Worm (Caenorhabditis elegans) whole organism, L1 larva: ENCODE results near the gene F21D9.2.

ENCODE experiments used
- aha-1 ChIP-seq: fragments of 150-350 bp; optimal IDR thresholded peaks from 2 replicates; lab custom pipeline; 2014; ENCODE audit warnings: missing biosample characterization, missing genetic modification characterization
- ceh-63 ChIP-seq: fragments of 200-800 bp; sonication (Bioruptor generic); optimal IDR thresholded peaks from 2 replicates; lab custom pipeline; 2018; ENCODE audit warnings: mild to moderate bottlenecking, missing genetic modification characterization, missing compliant biosample characterization
- ceh-82 ChIP-seq, 3 experiments: fragments of 150-350 bp in 1 of 3; sonication (generic microtip) in 2 of 3; optimal IDR thresholded peaks; 2 replicates each; lab custom pipeline; 2014 to 2017; ENCODE audit warnings: missing biosample characterization in 3 of 3, missing genetic modification characterization in 3 of 3
- dpl-1 ChIP-seq, 3 experiments: fragments of 150-350 bp in 2 of 3; sonication (generic microtip) in 1 of 3; optimal IDR thresholded peaks; 2 replicates each; lab custom pipeline; 2014 to 2017; ENCODE audit warnings: missing biosample characterization in 3 of 3, missing genetic modification characterization in 3 of 3, missing genetic modification reagents in 3 of 3
- nhr-237 ChIP-seq: fragments of 150-350 bp; optimal IDR thresholded peaks from 2 replicates; lab custom pipeline; 2014; ENCODE audit warnings: missing biosample characterization, missing genetic modification characterization
- nhr-28 ChIP-seq: fragments of 150-350 bp; optimal IDR thresholded peaks from 2 replicates; lab custom pipeline; 2014; ENCODE audit warnings: missing biosample characterization, missing genetic modification characterization
- skn-1 ChIP-seq: fragments of 150-350 bp; optimal IDR thresholded peaks from 2 replicates; lab custom pipeline; 2014; ENCODE audit warnings: missing biosample characterization, missing genetic modification characterization
- sox-4 ChIP-seq: sonication (generic microtip); optimal IDR thresholded peaks from 2 replicates; lab custom pipeline; 2016; ENCODE audit warnings: missing genetic modification characterization, missing compliant biosample characterization
- unc-62 ChIP-seq: fragments of 150-350 bp; optimal IDR thresholded peaks from 2 replicates; lab custom pipeline; 2014; ENCODE audit warnings: missing biosample characterization, missing genetic modification reagents, missing genetic modification characterization

DNA sequence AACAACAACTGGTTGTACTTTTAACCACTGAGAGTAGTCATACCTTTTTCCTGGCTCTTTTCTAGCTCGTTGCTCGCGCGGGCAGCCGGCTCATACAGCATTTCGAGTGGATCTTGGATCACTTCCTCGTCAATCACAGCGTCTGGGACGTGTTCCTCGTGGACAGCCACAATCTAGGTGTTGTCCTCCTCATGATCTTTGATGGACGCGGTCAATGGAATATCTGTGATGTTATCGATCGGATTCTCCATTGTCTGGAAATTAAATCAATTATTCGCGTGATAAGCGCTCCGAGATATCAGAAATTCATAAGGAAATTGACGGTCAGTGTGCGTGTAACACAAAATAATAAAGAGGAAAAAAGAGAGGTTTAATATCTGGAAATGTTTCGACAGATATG lies 17.6 kb upstream of the F21D9.2 start, which contains the start of gene F21D9.8:
- TF ChIP-seq skn-1 (tag; lab: Kevin White, UChicago) (no peak), nhr-28 (no peak), sox-4 (no peak), ceh-82 (tag; optimal IDR thresholded peaks at IDR 0.05; lab: Kevin White, UChicago) (no peak), ceh-63 (GFP tag; lab: Kevin White, UChicago) (no peak), nhr-237 (tag; lab: Kevin White, UChicago) (no peak), unc-62 (no peak), aha-1 (no peak), dpl-1 (GFP tag; optimal IDR thresholded peaks at IDR 0.05; lab: Kevin White, UChicago) (no peak)
